Worm (Caenorhabditis elegans) whole organism, midembryonic: ENCODE measurements around the gene nhr-43.

Source experiments
- T22C8.4 ChIP-seq: fragments of 200-800 bp; sonication (Bioruptor generic); IDR thresholded peaks from 2 replicates; pipeline ENCODE4 v1.3.6; 2022; ENCODE audit warnings: missing genetic modification characterization, missing compliant biosample characterization
- cog-1 ChIP-seq: sonication (generic microtip); optimal IDR thresholded peaks from 2 replicates; lab custom pipeline; 2016; ENCODE audit warnings: missing genetic modification characterization, missing compliant biosample characterization
- flt-1 ChIP-seq: fragments of 200-800 bp; sonication (Bioruptor generic); IDR thresholded peaks from 2 replicates; pipeline ENCODE4 v1.3.6; 2022; ENCODE audit warnings: missing genetic modification characterization, missing compliant biosample characterization
- klf-2 ChIP-seq: fragments of 200-800 bp; sonication (Bioruptor generic); conservative IDR thresholded peaks from 2 replicates; pipeline ENCODE4 v1.3.6; 2022; ENCODE audit warnings: missing genetic modification reagents, missing genetic modification characterization, missing compliant biosample characterization
- med-1 ChIP-seq: sonication (generic microtip); optimal IDR thresholded peaks from 2 replicates; lab custom pipeline; 2017; ENCODE audit warnings: missing genetic modification characterization, mild to moderate bottlenecking, missing compliant biosample characterization, antibody characterized with exemption, missing genetic modification reagents; ENCODE audit not compliant: insufficient read depth
- ref-1 ChIP-seq: fragments of 200-800 bp; sonication (Bioruptor generic); conservative IDR thresholded peaks from 2 replicates; pipeline ENCODE4 v1.3.6; 2022; ENCODE audit warnings: missing genetic modification reagents, missing genetic modification characterization, missing compliant biosample characterization
- tab-1 ChIP-seq: fragments of 200-800 bp; sonication (Bioruptor generic); IDR thresholded peaks from 2 replicates; pipeline ENCODE4 v1.3.6; 2022; ENCODE audit warnings: missing genetic modification characterization, missing compliant biosample characterization
- ztf-23 ChIP-seq: fragments of 200-800 bp; sonication (Bioruptor generic); IDR thresholded peaks from 2 replicates; pipeline ENCODE4 v1.3.6; 2022; ENCODE audit warnings: missing genetic modification reagents, missing genetic modification characterization, missing compliant biosample characterization
- ztf-29 ChIP-seq: fragments of 200-800 bp; sonication (Bioruptor generic); IDR thresholded peaks from 2 replicates; pipeline ENCODE4 v1.3.6; 2022; ENCODE audit warnings: missing genetic modification reagents, missing genetic modification characterization, missing compliant biosample characterization

The nhr-43 gene

DNA sequence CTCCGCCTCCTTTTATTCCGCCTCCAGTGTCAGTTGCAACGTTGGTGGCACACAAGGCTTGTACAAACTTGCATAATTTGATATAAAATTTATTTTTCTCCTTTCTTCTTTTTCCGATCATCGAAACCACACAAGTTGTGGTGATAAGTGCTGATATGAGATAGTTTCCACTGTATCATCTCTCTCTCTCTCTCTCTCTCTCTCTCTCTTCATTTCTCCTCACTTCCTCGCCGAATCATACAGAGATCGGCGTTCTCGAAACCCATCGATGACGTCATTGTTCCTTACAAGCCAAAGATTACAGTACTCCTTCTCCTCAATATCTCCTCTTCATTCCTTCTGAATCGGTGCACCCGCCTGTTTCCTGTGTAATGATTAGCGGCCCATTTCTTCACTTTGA lies at the start of gene nhr-43:
Gene nhr-43 (plus strand): TSS at position 233 of the 400 bp plus-strand sequence.
- TF ChIP-seq ref-1 (GFP tag; lab: Robert Waterston, UW): no peak
- TF ChIP-seq cog-1 (tag; lab: Kevin White, UChicago): no peak
- no peak for TF ChIP-seq flt-1 (GFP tag; lab: Robert Waterston, UW)
- TF ChIP-seq ztf-23 (GFP tag; lab: Robert Waterston, UW): no peak
- no peak for TF ChIP-seq tab-1 (GFP tag; lab: Robert Waterston, UW)
- no peak for TF ChIP-seq klf-2 (GFP tag; lab: Robert Waterston, UW)
- no peak for TF ChIP-seq ztf-29
- no peak for TF ChIP-seq med-1 (GFP tag; lab: Kevin White, UChicago)
- no peak for TF ChIP-seq T22C8.4

DNA sequence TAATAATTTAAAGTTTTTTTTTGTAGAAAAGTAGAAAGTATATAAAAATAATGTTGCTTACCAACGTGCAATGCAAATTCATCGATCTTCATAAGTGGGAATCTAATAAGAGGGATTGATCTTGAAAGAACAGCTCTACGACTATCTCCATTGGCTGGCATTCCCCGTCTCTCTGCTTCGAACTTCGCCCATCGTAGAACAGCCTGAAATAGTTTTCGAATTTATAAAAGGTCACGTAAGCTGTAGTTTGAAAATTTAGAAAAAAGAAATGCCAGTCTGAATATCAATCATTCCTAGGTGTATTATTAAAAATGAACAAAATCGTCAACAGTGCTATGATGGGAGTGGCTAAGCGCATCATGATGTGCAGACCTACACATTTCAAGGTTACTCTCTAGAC lies 47.5 kb upstream of the nhr-43 start, which contains the start of gene F38H4.5:
Gene F38H4.5 (plus strand): TSS at position 301 of the 400 bp plus-strand sequence.
- TF ChIP-seq ztf-29 (no peak), cog-1 (tag; lab: Kevin White, UChicago) (no peak), ztf-23 (GFP tag; lab: Robert Waterston, UW) (no peak), tab-1 (GFP tag; lab: Robert Waterston, UW) (no peak), flt-1 (GFP tag; lab: Robert Waterston, UW) (no peak), T22C8.4 (no peak), klf-2 (GFP tag; lab: Robert Waterston, UW) (no peak), med-1 (GFP tag; lab: Kevin White, UChicago) (no peak)

DNA sequence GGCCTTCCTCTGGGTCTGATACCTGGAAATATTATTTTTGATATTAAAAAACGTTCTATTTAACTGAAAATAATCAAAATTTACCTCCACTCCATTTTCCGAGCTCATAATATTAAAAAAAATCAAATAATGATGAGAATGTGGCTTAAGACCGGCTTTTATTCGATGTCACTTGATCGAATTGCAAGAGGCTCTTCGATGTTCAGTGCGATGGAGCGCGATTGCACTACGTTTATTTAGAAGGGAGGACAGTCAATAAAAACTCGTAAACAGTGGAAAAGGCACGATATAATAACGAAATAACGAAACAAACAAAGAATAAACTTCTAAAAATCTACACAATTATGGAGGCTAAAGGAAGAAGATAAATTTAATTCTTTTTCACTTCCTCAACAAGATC lies 44.6 kb upstream of the nhr-43 start, which contains the start of gene tag-30:
Gene tag-30 (minus strand): TSS at position 383 of the 400 bp plus-strand sequence.
- no peak for TF ChIP-seq klf-2 (GFP tag; lab: Robert Waterston, UW)
- no peak for TF ChIP-seq T22C8.4
- no peak for TF ChIP-seq tab-1 (GFP tag; lab: Robert Waterston, UW)
- no peak for TF ChIP-seq ref-1 (GFP tag; lab: Robert Waterston, UW)
- no peak for TF ChIP-seq cog-1 (tag; lab: Kevin White, UChicago)
- no peak for TF ChIP-seq ztf-29
- no peak for TF ChIP-seq flt-1 (GFP tag; lab: Robert Waterston, UW)
- no peak for TF ChIP-seq med-1 (GFP tag; lab: Kevin White, UChicago)
- TF ChIP-seq ztf-23 (GFP tag; lab: Robert Waterston, UW): no peak

DNA sequence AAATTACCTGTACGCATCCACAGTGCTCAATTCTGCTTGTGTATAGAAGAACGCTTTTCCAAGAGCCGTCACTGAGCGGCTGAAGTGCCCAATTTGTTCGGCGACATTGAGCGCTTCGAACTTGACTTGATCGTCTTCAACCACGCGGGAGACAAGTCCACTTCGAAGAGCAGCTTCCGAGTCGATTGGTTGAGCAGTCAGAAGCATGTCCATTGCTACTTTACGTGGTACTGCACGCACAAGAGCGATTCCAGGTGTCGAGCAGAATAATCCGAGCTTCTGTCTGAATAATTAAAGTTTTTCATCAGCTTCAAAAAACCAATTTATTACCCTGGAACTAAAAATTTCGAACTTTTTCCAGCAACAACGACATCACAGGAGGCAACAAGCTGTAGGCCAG lies 44.0 kb upstream of the nhr-43 start:
- no peak for TF ChIP-seq ztf-23 (GFP tag; lab: Robert Waterston, UW)
- TF ChIP-seq ztf-29: no peak
- TF ChIP-seq ref-1 (GFP tag; lab: Robert Waterston, UW): no peak
- TF ChIP-seq med-1 (GFP tag; lab: Kevin White, UChicago): no peak
- TF ChIP-seq klf-2 (GFP tag; lab: Robert Waterston, UW): no peak
- TF ChIP-seq tab-1 (GFP tag; lab: Robert Waterston, UW): no peak
- no peak for TF ChIP-seq T22C8.4
- TF ChIP-seq cog-1 (tag; lab: Kevin White, UChicago): no peak
- TF ChIP-seq flt-1 (GFP tag; lab: Robert Waterston, UW): no peak

DNA sequence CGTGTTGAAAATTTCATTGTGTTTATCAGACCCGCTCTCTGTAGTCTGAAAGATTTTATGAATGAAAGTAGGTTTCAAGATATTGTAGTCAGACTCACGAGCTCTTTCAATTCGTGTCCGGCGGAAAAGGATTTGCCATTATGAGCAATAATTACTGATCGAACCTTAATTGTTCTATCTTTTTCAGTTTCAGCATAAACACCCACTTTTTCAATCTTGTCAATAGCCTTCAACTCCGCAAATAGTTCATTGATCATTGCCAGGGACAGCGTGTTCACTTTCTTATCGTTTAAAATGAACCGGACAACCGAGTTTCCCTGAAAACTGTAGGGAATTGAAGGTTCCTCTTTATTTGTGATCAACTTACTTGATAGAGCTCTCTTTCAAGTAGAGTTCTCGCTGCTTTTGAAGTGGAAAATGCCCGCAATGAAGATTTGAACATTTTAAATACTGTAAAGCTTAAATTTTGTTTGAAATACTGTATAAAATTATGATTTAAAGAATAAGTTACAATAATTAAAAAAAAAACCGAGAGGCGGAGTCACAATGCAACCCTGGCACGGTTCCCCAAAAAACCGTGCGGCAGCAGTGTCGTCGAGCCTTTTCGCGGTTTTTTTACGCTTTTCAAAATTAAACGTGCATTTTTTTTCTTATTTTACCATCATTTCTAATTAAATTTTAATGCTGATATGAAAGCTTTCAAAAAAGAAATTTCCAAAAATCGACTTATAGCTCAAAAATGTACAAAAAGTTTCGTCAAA lies 43.3 kb upstream of the nhr-43 start, which contains the start of gene ech-2:
Gene ech-2 (minus strand): TSS at position 452 of the 761 bp plus-strand sequence.
- TF ChIP-seq klf-2 (GFP tag; lab: Robert Waterston, UW) (no peak), cog-1 (tag; lab: Kevin White, UChicago) (no peak), flt-1 (GFP tag; lab: Robert Waterston, UW) (no peak), tab-1 (GFP tag; lab: Robert Waterston, UW) (no peak), med-1 (GFP tag; lab: Kevin White, UChicago) (no peak), ztf-23 (GFP tag; lab: Robert Waterston, UW) (no peak), ref-1 (GFP tag; lab: Robert Waterston, UW) (no peak), T22C8.4 (no peak), ztf-29 (no peak)

DNA sequence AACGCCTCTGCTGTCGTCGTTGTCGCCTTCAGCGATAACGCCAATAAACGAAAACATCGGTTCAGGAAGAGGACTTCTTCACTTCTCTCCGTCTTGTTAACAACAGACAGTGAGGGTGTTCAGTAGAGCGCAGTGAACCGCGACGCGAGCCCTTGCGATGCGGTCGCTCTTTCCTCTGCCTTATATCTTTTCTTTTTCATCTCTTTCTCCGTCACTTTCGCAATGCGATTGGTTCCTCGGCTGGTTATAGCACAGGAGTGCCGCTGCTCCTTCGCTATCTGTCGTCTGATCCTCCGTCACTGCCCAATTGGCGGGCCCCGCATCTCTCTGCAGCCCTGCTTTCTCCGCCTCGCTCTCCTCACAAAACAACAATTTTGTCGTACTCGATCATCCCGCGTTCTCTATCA lies 42.2 kb upstream of the nhr-43 start:
- TF ChIP-seq cog-1 (tag; lab: Kevin White, UChicago) (peak; percentile 53), med-1 (GFP tag; lab: Kevin White, UChicago) (no peak), klf-2 (GFP tag; lab: Robert Waterston, UW) (no peak), ztf-29 (no peak)

DNA sequence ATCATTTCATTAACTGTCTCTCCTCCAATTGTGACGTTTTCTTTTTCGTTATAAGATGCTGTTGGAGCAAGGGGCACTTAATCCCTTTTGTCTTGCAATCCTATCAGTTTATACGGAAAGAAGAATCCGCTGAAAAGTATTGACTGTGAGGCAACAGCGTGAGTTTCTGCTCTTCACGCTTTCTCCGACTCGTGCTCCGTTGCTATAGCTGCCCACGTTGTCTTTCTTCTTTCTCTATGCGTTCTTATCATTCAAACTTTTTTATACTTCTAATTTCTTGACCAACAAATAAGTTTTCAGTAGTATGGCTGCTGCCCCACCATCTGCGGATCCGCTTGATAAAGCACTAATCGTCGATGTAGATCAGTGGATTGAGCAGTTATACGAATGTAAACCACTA lies 41.2 kb upstream of the nhr-43 start, which contains the start of gene let-92:
Gene let-92 (plus strand): TSS at position 301 of the 400 bp plus-strand sequence.
- TF ChIP-seq flt-1 (GFP tag; lab: Robert Waterston, UW) (no peak), T22C8.4 (no peak), ztf-23 (GFP tag; lab: Robert Waterston, UW) (no peak), cog-1 (tag; lab: Kevin White, UChicago) (no peak), ref-1 (GFP tag; lab: Robert Waterston, UW) (no peak), med-1 (GFP tag; lab: Kevin White, UChicago) (no peak), ztf-29 (no peak), tab-1 (GFP tag; lab: Robert Waterston, UW) (no peak), klf-2 (GFP tag; lab: Robert Waterston, UW) (no peak)

DNA sequence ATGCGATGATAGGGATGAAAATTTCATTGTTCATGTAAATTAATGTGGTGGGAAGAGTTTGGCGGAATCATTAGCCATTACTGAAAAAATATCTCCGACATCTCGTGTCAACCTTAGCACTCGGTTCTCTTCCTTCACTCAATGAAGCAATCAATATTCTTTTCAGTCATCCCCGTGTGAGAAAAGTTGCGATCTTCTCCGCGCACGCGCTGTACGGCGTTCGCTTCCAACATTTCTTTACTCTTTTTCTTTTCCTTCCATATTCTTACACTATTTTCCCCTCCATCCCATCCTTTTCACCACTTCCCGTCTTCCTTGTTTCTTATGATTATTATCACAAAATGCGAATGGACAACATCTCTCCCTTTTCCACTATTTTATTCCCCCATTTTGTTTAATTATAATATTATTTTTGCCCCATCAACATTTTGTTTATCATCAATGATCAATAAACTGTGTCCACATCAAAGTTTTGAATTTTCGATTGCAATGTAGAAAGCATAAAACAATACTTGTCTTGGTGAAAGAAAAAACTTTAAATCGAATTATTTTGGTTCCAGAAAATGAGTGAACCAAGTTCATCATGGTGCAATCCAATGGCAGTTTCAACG lies 39.3 kb upstream of the nhr-43 start, which contains the start of gene mob-1:
Gene mob-1 (plus strand): TSS at position 561 of the 611 bp plus-strand sequence.
- TF ChIP-seq tab-1 (GFP tag; lab: Robert Waterston, UW): no peak
- no peak for TF ChIP-seq med-1 (GFP tag; lab: Kevin White, UChicago)
- no peak for TF ChIP-seq cog-1 (tag; lab: Kevin White, UChicago)
- no peak for TF ChIP-seq klf-2 (GFP tag; lab: Robert Waterston, UW)
- no peak for TF ChIP-seq ref-1 (GFP tag; lab: Robert Waterston, UW)
- no peak for TF ChIP-seq T22C8.4
- no peak for TF ChIP-seq ztf-23 (GFP tag; lab: Robert Waterston, UW)
- no peak for TF ChIP-seq flt-1 (GFP tag; lab: Robert Waterston, UW)
- TF ChIP-seq ztf-29: no peak
